Worm (Caenorhabditis elegans) whole organism, late embryonic: ENCODE results near the gene Y73C8C.8.
"Not testable (repeated sequence)": the region's sequence is repeated elsewhere in the genome, so short reads cannot be mapped to it uniquely, and the experiment has no call there.

Experiments
- C38D4.7 ChIP-seq: fragments of 200-800 bp; sonication (Bioruptor generic); optimal IDR thresholded peaks from 2 replicates; lab custom pipeline; 2018; ENCODE audit warnings: mild to moderate bottlenecking, missing genetic modification characterization, moderate library complexity, missing compliant biosample characterization
- K09A11.1 ChIP-seq: sonication (generic microtip); optimal IDR thresholded peaks from 2 replicates; lab custom pipeline; 2017; ENCODE audit warnings: antibody characterized with exemption, mild to moderate bottlenecking, missing genetic modification characterization, missing compliant biosample characterization; ENCODE audit not compliant: insufficient read depth
- Y22D7AL.16 ChIP-seq: sonication (generic microtip); optimal IDR thresholded peaks from 2 replicates; lab custom pipeline; 2016; ENCODE audit warnings: missing genetic modification characterization, missing compliant biosample characterization
- ahr-1 ChIP-seq: sonication (generic microtip); optimal IDR thresholded peaks from 2 replicates; lab custom pipeline; 2016; ENCODE audit warnings: missing genetic modification characterization, missing compliant biosample characterization
- ceh-31 ChIP-seq: sonication (generic microtip); optimal IDR thresholded peaks from 2 replicates; lab custom pipeline; 2016; ENCODE audit warnings: missing genetic modification characterization, missing compliant biosample characterization
- ceh-6 ChIP-seq: fragments of 200-800 bp; sonication (Bioruptor generic); optimal IDR thresholded peaks from 2 replicates; lab custom pipeline; 2018; ENCODE audit warnings: mild to moderate bottlenecking, missing genetic modification characterization, missing compliant biosample characterization
- dmd-4 ChIP-seq: sonication (generic microtip); optimal IDR thresholded peaks from 2 replicates; lab custom pipeline; 2016; ENCODE audit warnings: borderline replicate concordance, missing genetic modification characterization, missing compliant biosample characterization
- elt-2 ChIP-seq: sonication (generic microtip); optimal IDR thresholded peaks from 2 replicates; lab custom pipeline; 2016; ENCODE audit warnings: missing genetic modification reagents, missing genetic modification characterization, missing compliant biosample characterization
- elt-4 ChIP-seq: sonication (generic microtip); optimal IDR thresholded peaks from 2 replicates; lab custom pipeline; 2016; ENCODE audit warnings: missing genetic modification characterization, missing compliant biosample characterization
- fkh-6 ChIP-seq: sonication (generic microtip); optimal IDR thresholded peaks from 2 replicates; lab custom pipeline; 2016; ENCODE audit warnings: missing genetic modification characterization, missing compliant biosample characterization
- hlh-30 ChIP-seq: sonication (generic microtip); optimal IDR thresholded peaks from 2 replicates; lab custom pipeline; 2017; ENCODE audit warnings: antibody characterized with exemption, missing genetic modification characterization, missing compliant biosample characterization; ENCODE audit not compliant: insufficient read depth
- lim-6 ChIP-seq: sonication (generic microtip); optimal IDR thresholded peaks from 2 replicates; lab custom pipeline; 2016; ENCODE audit warnings: missing genetic modification characterization, missing compliant biosample characterization
- lin-11 ChIP-seq: fragments of 200-800 bp; sonication (Bioruptor generic); optimal IDR thresholded peaks from 2 replicates; lab custom pipeline; 2018; ENCODE audit warnings: mild to moderate bottlenecking, missing genetic modification characterization, missing compliant biosample characterization
- odd-2 ChIP-seq: sonication (generic microtip); optimal IDR thresholded peaks from 2 replicates; lab custom pipeline; 2017; ENCODE audit warnings: antibody characterized with exemption, mild to moderate bottlenecking, missing genetic modification characterization, missing compliant biosample characterization
- pax-1 ChIP-seq: fragments of 150-350 bp; optimal IDR thresholded peaks from 2 replicates; lab custom pipeline; 2014; ENCODE audit warnings: missing biosample characterization, missing genetic modification characterization
- pha-2 ChIP-seq: sonication (generic microtip); optimal IDR thresholded peaks from 2 replicates; lab custom pipeline; 2017; ENCODE audit warnings: mild to moderate bottlenecking, missing genetic modification characterization, missing compliant biosample characterization
- pros-1 ChIP-seq: fragments of 150-350 bp; optimal IDR thresholded peaks from 2 replicates; lab custom pipeline; 2014; ENCODE audit warnings: missing biosample characterization, missing genetic modification reagents, missing genetic modification characterization
- sdc-2 ChIP-seq: sonication (generic microtip); optimal IDR thresholded peaks from 2 replicates; lab custom pipeline; 2016; ENCODE audit warnings: missing genotype, missing genetic modification characterization, missing compliant biosample characterization
- syd-9 ChIP-seq: sonication (generic microtip); optimal IDR thresholded peaks from 2 replicates; lab custom pipeline; 2016; ENCODE audit warnings: mild to moderate bottlenecking, missing genetic modification characterization, moderate library complexity, missing compliant biosample characterization
- tbx-2 ChIP-seq: sonication (generic microtip); optimal IDR thresholded peaks from 2 replicates; lab custom pipeline; 2016; ENCODE audit warnings: missing genetic modification characterization, missing compliant biosample characterization
- ttx-3 ChIP-seq: sonication (generic microtip); optimal IDR thresholded peaks from 2 replicates; lab custom pipeline; 2016; ENCODE audit warnings: missing genetic modification reagents, missing genetic modification characterization, missing compliant biosample characterization
- unc-3 ChIP-seq, 2 experiments: fragments of 200-800 bp in 1 of 2; sonication (Bioruptor generic) in 1 of 2; sonication (generic microtip) in 1 of 2; conservative IDR thresholded peaks in 1 of 2; optimal IDR thresholded peaks in 1 of 2; 2 replicates each; pipeline versions ENCODE4 v1.3.6 to Lab custom; 2016 to 2022; ENCODE audit warnings: missing compliant biosample characterization in 2 of 2, missing genetic modification characterization in 2 of 2, missing genetic modification reagents in 1 of 2
- unc-42 ChIP-seq: sonication (generic microtip); optimal IDR thresholded peaks from 2 replicates; lab custom pipeline; 2016; ENCODE audit warnings: missing genotype, missing genetic modification characterization, missing compliant biosample characterization
- zip-5 ChIP-seq: sonication (generic microtip); optimal IDR thresholded peaks from 2 replicates; lab custom pipeline; 2016; ENCODE audit warnings: missing genetic modification characterization, missing compliant biosample characterization
- ztf-16 ChIP-seq: sonication (generic microtip); optimal IDR thresholded peaks from 2 replicates; lab custom pipeline; 2017; ENCODE audit warnings: missing genetic modification characterization, missing compliant biosample characterization

Gene Y73C8C.8

DNA sequence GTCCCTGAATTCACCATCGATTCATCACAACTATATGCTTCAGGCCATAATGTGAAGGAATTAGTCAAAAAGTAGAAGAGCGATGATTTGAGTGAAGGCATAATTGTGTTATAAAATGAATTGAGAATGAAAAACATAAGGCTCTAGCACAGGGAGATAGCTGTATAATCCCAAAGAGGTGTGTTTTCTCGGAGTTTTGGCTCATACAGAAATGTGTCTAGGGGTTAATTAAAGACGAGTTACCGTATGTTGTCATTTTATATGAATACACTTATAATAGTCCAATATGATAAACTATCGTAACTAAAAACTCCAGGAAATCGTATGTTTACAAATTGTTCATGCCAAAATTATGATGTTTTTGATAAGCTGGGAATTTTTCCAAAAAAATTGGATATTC, 32.9 kb downstream of the Y73C8C.8 start, which contains the start of gene srt-5:
Gene srt-5, minus strand, starts transcription at position 101 of the 400 bp plus-strand sequence.
- TF ChIP-seq Y22D7AL.16, result no peak

DNA sequence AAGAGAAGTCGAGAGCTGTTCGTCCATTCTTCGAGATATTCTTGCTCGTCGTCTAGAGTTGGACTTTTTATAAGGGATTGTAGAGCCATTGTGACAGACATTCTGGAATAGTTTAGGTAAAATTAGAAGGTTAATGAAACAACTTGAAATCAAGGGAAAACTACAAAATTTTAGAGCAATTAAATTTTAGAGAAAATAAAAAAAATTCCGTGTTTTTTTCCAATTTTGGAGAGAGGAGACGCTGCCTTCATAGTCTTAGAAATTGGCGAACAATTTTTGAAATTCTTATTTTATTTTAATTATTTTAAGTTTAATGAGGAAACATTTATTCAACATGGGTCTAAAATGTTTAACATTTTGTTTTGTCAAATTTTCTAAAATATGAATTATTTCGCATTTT, 42.1 kb downstream of the Y73C8C.8 start, which contains the start of gene C50H11.13:
Gene C50H11.13, minus strand, starts transcription at position 101 of the 400 bp plus-strand sequence.
- no peak for TF ChIP-seq sdc-2 (tag; lab: Kevin White, UChicago)
- TF ChIP-seq pax-1 (tag; lab: Kevin White, UChicago), result no peak
- no peak for TF ChIP-seq syd-9 (tag; lab: Kevin White, UChicago)
- no peak for TF ChIP-seq tbx-2 (tag; lab: Kevin White, UChicago)
- TF ChIP-seq hlh-30, result no peak
- TF ChIP-seq zip-5 (tag; lab: Kevin White, UChicago), result no peak
- TF ChIP-seq elt-4 (tag; lab: Kevin White, UChicago), result no peak
- no peak for TF ChIP-seq lim-6 (tag; lab: Kevin White, UChicago)
- no peak for TF ChIP-seq unc-3 (GFP tag; conservative IDR thresholded peaks at IDR 0.05; lab: Robert Waterston, UW)
- TF ChIP-seq unc-3 (tag; optimal IDR thresholded peaks at IDR 0.05; lab: Kevin White, UChicago), result no peak
- no peak for TF ChIP-seq C38D4.7 (GFP tag; lab: Kevin White, UChicago)
- TF ChIP-seq lin-11, result no peak
- TF ChIP-seq pha-2, result no peak
- no peak for TF ChIP-seq ceh-31

DNA sequence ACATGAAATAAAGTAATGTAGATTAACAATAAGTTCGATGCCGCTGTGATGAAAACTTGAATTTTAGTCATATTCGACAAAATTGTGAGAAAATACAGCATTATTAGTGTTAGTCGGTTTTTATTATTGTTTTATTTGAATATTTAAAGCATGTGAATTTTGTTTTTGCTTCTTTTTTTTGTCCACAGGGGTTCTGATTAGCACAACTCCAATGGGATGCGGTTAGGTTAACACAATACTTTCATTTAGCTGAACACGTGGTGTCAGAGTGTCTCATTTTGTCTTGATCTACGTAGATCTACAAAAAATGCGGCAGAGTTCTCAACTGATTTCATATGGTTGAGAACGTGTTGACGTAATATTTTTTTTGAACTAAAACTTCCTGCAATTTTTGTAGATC, 44.5 kb downstream of the Y73C8C.8 start, which contains the start of gene str-40:
Gene str-40, minus strand, starts transcription at position 101 of the 400 bp plus-strand sequence.
- TF ChIP-seq elt-2 (tag; lab: Kevin White, UChicago) (no peak), sdc-2 (tag; lab: Kevin White, UChicago) (no peak), unc-42 (tag; lab: Kevin White, UChicago) (no peak), Y22D7AL.16 (no peak), ceh-31 (no peak), pros-1 (tag; lab: Kevin White, UChicago) (no peak), ahr-1 (no peak)

DNA sequence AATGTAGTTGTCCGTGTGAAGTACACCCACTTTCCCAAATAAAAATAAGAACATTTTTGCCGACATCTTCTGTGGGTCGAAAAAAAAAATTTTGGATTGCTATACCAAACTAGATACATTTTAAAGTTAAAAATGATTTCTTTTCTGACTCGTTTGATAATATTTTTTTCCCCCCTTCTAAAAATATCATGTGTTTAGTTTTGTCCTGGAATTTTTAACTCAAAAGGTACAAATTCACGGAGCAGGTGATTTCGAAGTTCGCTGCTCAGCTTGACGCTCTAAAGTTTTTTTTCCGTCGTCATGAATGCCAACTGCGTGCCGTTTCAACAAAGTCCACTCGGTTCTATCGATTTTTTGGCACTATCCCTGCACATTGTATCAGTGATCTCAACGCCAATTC, 47.7 kb downstream of the Y73C8C.8 start, which contains the start of gene srh-185:
Gene srh-185, plus strand, starts transcription at position 301 of the 400 bp plus-strand sequence.
- TF ChIP-seq ceh-6, result no peak
- TF ChIP-seq ztf-16 (tag; lab: Kevin White, UChicago), result no peak
- no peak for TF ChIP-seq elt-2 (tag; lab: Kevin White, UChicago)
- TF ChIP-seq, all 69 proteins: peak for 0

DNA sequence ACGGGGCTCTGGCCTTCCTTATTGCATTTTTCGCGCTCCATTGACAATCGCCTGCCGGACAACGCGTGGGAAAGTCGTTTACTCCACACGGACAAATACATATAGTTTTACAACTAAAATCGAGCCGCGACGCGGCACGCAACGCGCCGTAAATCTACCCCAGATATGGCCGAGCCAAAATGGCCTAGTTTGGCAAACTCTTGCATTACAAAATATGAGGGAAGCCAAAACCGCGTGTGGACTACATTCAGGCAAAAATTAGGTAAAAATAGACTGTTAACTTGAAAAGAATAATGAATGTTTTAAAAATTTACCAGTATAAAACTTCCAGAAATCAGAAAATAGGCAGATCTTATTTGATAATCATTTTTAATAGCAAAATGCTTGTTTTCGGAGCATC, 49.2 kb downstream of the Y73C8C.8 start, which contains the start of gene srt-16:
Gene srt-16, minus strand, starts transcription at position 101 of the 400 bp plus-strand sequence.
- not testable (repeated sequence) for TF ChIP-seq fkh-6 (tag; lab: Kevin White, UChicago); unc-3 (GFP tag; conservative IDR thresholded peaks at IDR 0.05; lab: Robert Waterston, UW); unc-3 (tag; optimal IDR thresholded peaks at IDR 0.05; lab: Kevin White, UChicago); lim-6 (tag; lab: Kevin White, UChicago)

DNA sequence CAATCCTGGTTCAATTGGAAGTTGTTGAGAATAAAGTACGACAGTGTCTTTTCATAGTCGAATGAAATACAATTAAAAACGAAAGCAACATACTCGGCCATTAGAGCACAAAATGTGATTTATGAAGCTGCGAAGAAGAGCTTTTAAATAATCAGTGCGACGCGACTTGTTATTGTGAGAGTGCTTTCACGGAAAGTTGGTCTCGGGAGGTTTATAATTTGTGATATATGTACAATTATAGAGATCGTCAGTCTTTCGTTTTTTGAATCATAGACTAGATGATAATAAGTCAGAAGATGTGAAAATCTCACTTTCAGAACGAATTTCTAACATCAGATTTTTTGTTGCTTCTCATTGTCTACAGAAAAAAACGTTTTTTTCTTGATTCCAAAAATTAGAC, 51.6 kb downstream of the Y73C8C.8 start, which contains the start of gene srt-15:
Gene srt-15, minus strand, starts transcription at position 101 of the 400 bp plus-strand sequence.
- no peak for TF ChIP-seq pha-2
- no peak for TF ChIP-seq odd-2 (tag; lab: Kevin White, UChicago)
- no peak for TF ChIP-seq ttx-3 (tag; lab: Kevin White, UChicago)
- no peak for TF ChIP-seq K09A11.1 (tag; lab: Kevin White, UChicago)
- no peak for TF ChIP-seq dmd-4 (tag; lab: Kevin White, UChicago)
